Worm (Caenorhabditis elegans) whole organism, L4/young adult: ENCODE data around the gene add-2.
"Not testable (repeated sequence)": the region's sequence is repeated elsewhere in the genome, so short reads cannot be mapped to it uniquely, and the experiment has no call there.

Source experiments
- W03F9.2 ChIP-seq: fragments of 150-350 bp; optimal IDR thresholded peaks from 2 replicates; lab custom pipeline; 2014; ENCODE audit warnings: missing biosample characterization, missing genetic modification characterization
- dao-5 ChIP-seq: sonication (generic microtip); optimal IDR thresholded peaks from 2 replicates; lab custom pipeline; 2016; ENCODE audit warnings: missing genotype, missing genetic modification characterization, moderate library complexity, missing compliant biosample characterization
- him-1 ChIP-seq: sonication (generic microtip); optimal IDR thresholded peaks from 2 replicates; lab custom pipeline; 2016; ENCODE audit warnings: missing genotype, missing genetic modification reagents, missing genetic modification characterization, missing compliant biosample characterization

add-2 gene

DNA sequence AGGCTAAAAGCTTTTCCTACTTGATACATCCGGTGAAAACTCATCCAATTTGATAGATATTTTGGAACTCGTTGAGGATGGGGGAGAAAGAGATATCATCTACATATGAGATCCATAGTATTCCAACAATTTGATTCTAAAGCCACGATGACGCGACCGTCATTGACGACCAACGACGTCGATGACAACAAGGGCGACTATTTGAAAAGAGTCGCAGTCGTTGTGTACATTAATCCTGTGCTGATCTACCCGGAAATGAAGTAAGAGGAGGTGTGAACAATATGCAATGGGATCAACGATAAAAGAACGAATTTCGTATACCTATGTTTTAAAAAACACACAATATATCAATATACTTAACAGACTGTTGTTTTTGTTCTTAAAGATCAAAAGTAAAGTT, 14.9 kb upstream of the add-2 start:
- TF ChIP-seq dao-5 (tag; lab: Kevin White, UChicago) (no peak), him-1 (tag; lab: Kevin White, UChicago) (no peak), W03F9.2 (tag; lab: Kevin White, UChicago) (no peak)

DNA sequence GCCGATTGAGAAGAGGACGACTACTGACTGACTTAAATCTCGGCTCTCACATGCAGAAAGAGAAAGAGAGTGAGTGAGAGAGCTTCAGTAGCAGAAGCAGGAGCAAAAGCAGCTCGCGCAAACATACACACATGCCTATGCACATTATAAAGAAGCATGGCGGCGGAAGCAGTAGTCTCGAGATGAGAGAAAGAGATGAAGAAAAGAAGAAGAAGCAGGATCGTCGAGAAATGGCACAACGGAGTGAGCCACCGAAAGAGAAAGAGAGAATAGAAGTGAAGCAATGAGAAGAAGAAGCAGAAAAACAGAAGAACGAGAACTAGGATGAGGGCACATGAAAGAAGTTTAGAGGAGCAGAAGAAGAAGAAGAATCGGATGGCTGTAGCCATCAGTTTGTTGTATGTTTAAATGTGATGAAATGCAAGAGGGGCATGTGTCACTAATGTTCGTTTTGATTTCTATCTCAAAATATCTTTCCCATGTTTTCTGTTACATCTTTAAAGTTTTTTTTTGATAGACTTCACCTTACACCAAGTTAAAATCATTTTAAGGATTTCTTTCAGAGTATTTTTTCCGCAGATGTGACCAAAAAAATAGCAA, 13.8 kb upstream of the add-2 start:
- TF ChIP-seq dao-5 (tag; lab: Kevin White, UChicago): no peak
- TF ChIP-seq W03F9.2 (tag; lab: Kevin White, UChicago): no peak
- TF ChIP-seq him-1 (tag; lab: Kevin White, UChicago): peak; percentile 80

DNA sequence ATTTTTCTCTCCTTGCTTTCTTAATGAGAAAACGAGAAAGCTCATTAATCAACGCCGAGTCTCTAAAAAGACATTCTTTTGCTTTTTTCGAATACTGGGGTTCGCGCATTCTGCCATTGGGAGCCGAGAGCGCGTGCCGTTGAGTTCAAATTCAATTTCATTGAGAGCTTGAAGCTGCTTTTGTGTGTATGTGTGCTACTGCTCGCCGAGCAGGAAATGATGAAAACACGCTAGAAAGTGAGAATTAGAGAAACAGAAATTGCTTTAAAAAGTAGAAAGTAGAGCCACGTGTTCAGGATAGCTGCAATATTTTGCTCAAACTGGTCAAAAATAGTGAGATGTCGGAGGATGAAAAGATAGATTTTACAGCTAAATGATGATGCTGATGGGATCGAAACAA, 12.5 kb upstream of the add-2 start:
- no peak for TF ChIP-seq dao-5 (tag; lab: Kevin White, UChicago)
- no peak for TF ChIP-seq W03F9.2 (tag; lab: Kevin White, UChicago)
- TF ChIP-seq him-1 (tag; lab: Kevin White, UChicago): peak; percentile 4

DNA sequence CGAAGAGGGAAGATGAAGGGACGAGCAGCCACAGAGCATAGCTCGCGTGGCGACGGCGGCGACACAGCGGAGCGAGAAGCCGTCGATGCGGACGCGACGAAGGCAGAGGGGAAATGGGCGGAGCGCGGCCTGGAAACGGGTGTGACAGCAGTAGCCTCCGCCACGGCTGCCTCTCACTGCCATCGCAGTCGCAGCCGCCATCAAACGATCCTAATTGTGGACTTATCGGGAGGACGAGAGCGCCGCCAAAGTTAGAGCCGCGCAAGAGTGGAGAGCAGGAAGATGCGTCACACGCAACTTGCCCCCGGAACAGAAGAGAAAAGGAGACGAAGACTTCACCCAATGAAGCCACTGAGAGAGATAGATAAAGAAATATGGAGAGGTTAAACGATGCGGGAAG, 11.1 kb upstream of the add-2 start:
- TF ChIP-seq W03F9.2 (tag; lab: Kevin White, UChicago): no peak
- no peak for TF ChIP-seq dao-5 (tag; lab: Kevin White, UChicago)
- TF ChIP-seq him-1 (tag; lab: Kevin White, UChicago): peak; percentile 41

DNA sequence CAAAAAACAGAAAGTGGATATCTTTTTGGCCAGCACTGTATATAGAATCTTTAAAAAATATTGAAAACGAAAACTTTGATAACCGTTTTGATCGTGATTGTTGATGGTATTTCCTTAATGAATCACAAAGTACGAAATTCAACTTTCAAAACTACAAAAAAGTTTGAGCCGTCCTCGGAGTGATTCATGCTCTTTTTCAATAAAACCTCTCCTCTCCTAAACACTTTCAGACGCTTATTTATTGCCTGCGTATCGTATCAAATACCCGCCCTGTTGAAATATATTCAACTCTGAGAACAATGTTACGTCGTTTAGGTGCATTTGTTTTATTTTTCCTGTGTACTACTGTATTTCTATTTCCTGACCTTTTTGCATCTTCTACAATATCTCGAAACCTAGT, 7.7 kb upstream of the add-2 start:
- TF ChIP-seq W03F9.2 (tag; lab: Kevin White, UChicago) (no peak), him-1 (tag; lab: Kevin White, UChicago) (no peak), dao-5 (tag; lab: Kevin White, UChicago) (no peak)

DNA sequence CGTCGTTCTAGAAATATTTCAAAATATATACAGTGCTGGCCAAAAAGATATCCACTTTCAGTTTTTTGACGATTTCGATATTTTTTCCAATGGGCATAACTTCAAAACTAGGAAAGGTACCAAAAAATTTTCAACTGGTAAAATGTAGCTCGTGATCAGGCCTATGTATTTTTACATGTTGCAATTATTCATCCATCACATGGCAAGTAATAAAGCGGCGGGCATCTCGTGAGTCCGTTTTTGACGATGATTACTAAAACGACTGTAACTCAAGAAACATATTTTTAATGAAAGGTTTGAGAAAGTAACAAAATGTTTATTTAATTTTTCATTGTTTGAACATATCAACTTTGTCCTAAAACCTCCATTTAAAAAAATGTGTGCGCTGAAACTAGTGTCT, 6.8 kb upstream of the add-2 start, which contains the start of gene F10C2.3:
TSS of gene F10C2.3 (plus strand) at position 301 of the 400 bp plus-strand sequence.
- not testable (repeated sequence) for TF ChIP-seq dao-5, W03F9.2, him-1 (tag; lab: Kevin White, UChicago)

DNA sequence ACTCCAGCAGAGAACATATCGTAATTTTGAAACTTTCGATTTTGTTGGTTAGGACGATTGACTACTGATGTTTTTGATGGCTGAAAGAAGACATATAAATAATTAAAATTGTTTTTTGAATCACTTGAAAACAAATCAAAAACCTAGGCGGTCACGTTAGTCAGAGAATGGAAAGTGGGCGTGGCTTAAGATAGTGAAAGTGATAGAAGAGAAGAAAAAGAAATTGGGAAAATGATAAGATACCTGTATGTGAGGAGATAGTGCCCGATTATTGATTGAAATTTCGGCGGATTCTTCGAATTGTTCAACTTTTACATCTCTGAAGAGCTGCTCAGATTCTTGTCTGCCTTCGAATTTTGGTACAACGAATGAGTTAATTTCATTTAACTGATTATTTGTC, 1.5 kb downstream of the add-2 start:
- TF ChIP-seq him-1 (tag; lab: Kevin White, UChicago) (no peak), dao-5 (tag; lab: Kevin White, UChicago) (no peak), W03F9.2 (tag; lab: Kevin White, UChicago) (no peak)

DNA sequence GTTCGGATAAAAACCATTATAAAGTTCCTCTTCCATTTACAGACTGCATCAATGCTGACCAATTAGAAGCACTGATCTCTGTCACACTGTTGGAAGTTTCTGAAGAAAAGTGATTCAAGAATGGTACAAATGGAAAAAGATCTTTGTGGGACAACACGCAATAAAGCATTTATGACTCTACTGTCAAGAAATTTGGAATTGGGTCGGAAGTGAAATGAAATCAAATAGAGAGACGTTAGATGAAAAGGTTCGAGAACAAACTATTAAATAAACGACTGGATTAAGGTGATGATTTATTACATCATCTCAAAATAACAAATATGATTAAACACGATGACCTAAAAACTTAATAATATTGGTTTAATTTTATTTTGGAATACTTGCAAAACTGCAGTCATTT, 6.7 kb downstream of the add-2 start, which contains the start of gene F57F5.3:
TSS of gene F57F5.3 (minus strand) at position 101 of the 400 bp plus-strand sequence.
- TF ChIP-seq him-1 (tag; lab: Kevin White, UChicago) (no peak), W03F9.2 (tag; lab: Kevin White, UChicago) (no peak), dao-5 (tag; lab: Kevin White, UChicago) (no peak)

DNA sequence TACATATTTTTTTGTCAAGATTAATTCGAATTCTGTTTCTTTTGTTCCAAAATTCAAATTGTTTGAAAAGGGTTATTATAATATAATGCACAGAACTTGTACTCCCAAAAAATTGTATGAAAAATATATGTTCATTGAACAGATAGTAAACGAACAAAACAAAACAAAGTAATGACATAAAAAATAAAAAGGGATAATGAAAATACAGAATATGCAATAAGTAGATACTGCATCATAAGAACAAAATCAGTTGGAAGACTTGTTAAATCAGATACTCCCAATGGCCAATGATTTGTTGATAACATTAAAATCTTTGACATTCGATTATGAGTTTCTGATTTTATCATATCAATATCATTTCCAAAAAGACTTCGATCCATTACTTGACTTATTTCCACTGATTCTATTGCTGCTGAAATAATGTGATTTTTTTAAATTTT, 8.7 kb downstream of the add-2 start:
- no peak for TF ChIP-seq W03F9.2 (tag; lab: Kevin White, UChicago)
- no peak for TF ChIP-seq dao-5 (tag; lab: Kevin White, UChicago)
- no peak for TF ChIP-seq him-1 (tag; lab: Kevin White, UChicago)

DNA sequence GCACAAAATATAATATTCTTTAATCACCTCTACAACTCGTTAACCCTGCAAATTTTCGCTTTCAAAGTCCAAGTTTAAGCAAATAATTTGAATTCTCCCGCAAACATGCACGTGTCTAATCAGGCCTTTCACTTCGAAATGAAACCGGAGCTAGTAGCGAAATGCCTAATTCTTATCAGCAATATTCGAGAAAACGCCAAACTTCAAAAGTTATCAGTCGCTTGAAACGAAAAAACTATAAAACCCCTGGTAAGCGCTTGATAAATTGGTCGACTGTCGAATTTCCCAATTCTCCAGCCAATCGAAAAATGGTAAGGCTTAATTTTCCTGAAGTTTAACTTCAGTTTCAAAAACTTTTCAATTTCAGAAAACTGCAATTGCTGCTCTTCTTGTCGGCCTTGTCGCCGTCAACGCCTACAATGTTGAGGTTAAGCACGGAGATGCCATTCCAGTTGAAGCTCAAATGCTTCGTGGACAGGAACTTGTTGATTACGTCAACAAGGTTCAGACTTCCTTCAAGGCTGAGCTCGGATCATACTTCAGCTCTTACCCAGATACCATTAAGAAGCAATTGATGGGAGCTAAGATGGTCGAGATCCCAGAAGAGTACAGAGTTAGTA, 10.2 kb downstream of the add-2 start, which contains the start of gene cpr-9:
TSS of gene cpr-9 (plus strand) at position 188 of the 620 bp plus-strand sequence.
- TF ChIP-seq dao-5 (tag; lab: Kevin White, UChicago) (no peak), W03F9.2 (tag; lab: Kevin White, UChicago) (peak; percentile 30)

DNA sequence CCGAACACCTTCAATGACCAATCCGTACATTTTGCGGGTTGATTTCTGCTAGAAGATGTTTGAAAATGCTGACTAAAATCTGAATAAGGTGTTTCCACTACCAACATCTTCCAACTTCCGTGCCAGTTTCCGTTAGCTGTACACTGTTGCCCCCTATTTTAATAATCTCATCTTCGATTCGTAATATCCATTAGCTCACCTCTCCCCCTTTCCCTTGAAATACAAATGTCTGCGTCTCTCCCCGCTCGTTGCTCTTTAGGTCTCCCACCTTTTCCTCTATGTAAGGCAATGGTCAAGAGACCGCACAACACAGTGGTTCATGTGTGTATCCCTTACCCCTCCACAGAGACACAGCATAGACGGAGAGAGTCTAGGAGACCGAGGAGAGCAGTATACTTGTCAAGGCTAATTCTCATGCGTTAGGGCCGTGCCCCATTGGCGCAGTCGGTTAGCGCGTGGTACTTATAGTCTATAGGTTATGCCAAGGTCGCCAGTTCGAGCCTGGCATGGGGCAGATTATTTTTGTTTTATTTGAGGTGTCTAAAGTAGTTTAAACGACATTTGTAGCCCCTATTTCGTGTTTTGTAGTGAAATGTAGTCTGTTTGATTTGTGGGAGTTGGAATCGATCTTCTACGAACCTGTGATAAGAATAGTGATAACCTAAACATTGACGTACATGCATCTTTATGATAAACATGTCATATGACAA, 11.3 kb downstream of the add-2 start, which contains the start of gene gcy-33:
TSS of gene gcy-33 (minus strand) at position 51 of the 710 bp plus-strand sequence.
- TF ChIP-seq W03F9.2 (tag; lab: Kevin White, UChicago): peak; percentile 62
- peak; percentile 48 for TF ChIP-seq him-1 (tag; lab: Kevin White, UChicago)
- TF ChIP-seq dao-5 (tag; lab: Kevin White, UChicago): peak; percentile 94

DNA sequence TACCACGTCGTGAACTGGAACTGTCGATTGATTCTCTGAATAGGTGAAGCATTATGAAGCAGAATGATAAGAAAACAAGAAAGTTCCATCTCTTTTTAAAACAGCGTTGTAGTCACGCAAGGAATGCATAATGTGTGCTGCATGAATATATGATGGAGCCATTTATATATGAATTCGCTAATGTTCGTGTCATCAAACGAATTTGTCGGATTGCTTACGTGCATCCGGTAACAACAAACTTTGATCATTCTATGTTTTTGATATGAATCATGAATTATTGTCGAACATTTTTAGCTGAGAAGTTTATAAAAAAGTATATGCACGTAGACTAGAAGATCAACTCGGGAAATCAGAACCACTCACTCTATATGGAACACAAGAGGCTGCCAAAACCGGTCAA, 15.8 kb downstream of the add-2 start:
- no peak for TF ChIP-seq dao-5 (tag; lab: Kevin White, UChicago)
- no peak for TF ChIP-seq W03F9.2 (tag; lab: Kevin White, UChicago)
- TF ChIP-seq him-1 (tag; lab: Kevin White, UChicago): no peak

DNA sequence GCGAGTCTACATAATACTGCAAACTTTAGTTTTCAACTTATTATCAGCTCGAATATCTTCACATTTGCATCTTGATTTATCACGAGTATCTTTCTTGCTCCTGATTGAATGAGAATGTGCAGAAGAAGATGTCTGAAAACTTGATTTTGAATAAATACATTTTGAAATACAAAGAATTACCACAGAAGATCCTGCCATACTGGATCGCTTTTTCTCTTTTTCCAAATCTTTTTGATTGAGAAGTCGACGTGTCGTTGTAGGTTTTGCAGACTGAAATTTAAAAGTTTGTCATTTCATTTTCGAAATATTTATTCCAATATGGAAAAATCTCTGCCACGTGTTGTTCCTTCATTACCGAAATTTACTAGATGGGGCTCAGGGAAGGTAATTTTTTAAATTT, 17.3 kb downstream of the add-2 start, which contains the start of gene C52E4.12:
TSS of gene C52E4.12 (plus strand) at position 301 of the 400 bp plus-strand sequence.
- TF ChIP-seq dao-5 (tag; lab: Kevin White, UChicago) (no peak), him-1 (tag; lab: Kevin White, UChicago) (no peak)
